Fruit fly (Drosophila melanogaster) S2 (cell line): ENCODE results near the gene Cpsf100.

ENCODE experiments used
- CG8478 ChIP-seq: fragments of >200 bp; optimal IDR thresholded peaks from 2 replicates; lab custom pipeline; 2018
- CTCF ChIP-seq, 2 experiments: fragments of >200 bp; optimal IDR thresholded peaks; 2 replicates each; lab custom pipeline; 2018

DNA sequence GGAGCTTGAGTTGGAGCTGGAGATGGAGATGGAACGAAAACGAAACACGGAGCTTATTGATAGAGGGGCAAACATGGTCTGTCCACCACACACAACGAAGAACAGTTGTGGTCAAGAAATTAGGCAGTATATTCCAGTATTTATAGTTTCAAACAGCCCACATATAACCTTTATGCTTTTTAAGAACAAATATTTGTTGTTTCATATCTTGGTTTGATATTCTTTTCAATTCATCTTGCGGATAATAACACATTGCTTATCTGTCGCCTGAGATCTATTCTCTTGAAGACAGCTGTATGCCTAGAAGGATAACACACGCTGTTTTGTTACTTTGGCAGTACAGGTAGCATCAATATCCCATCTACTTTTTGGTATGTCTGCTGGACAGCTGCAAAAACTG, 38.5 kb downstream of the Cpsf100 start:
- TF ChIP-seq CTCF (optimal IDR thresholded peaks at IDR 0.05; lab: Kevin White, UChicago) (no peak), CG8478 (lab: Kevin White, UChicago) (no peak)
